Worm (Caenorhabditis elegans) whole organism, L4 larva: ENCODE data around the gene pbo-4.

ENCODE experiments used
- F26F4.8 ChIP-seq: fragments of 200-800 bp; sonication (Bioruptor generic); conservative IDR thresholded peaks from 2 replicates; pipeline ENCODE4 v1.3.6; 2022; ENCODE audit warnings: missing genetic modification characterization, missing compliant biosample characterization
- F44E2.7 ChIP-seq: fragments of 200-800 bp; sonication (Bioruptor generic); IDR thresholded peaks from 2 replicates; pipeline ENCODE4 v2.1.2; 2022; ENCODE audit warnings: missing genetic modification characterization, missing compliant biosample characterization
- F49E8.2 ChIP-seq: sonication (generic microtip); optimal IDR thresholded peaks from 2 replicates; lab custom pipeline; 2016; ENCODE audit warnings: missing compliant biosample characterization, mild to moderate bottlenecking, missing genetic modification characterization, borderline replicate concordance
- R02D3.7 ChIP-seq: fragments of 150-350 bp; sonication (generic microtip); optimal IDR thresholded peaks from 3 replicates; lab custom pipeline; 2014; ENCODE audit warnings: missing biosample characterization, missing genetic modification characterization
- ZK337.2 ChIP-seq: fragments of 200-800 bp; sonication (Bioruptor generic); IDR thresholded peaks from 2 replicates; pipeline ENCODE4 v1.3.6; 2022; ENCODE audit warnings: missing genetic modification reagents, missing genetic modification characterization, missing compliant biosample characterization
- aha-1 ChIP-seq: fragments of 150-350 bp; peaks from one replicate; lab custom pipeline; 2014; ENCODE audit warnings: missing biosample characterization, missing genetic modification characterization
- ama-1 ChIP-seq: fragments of 150-350 bp; optimal IDR thresholded peaks from 2 replicates; lab custom pipeline; 2014; ENCODE audit warnings: inconsistent platforms, mixed read lengths
- ceh-44 ChIP-seq: fragments of 200-800 bp; sonication (Bioruptor generic); IDR thresholded peaks from 2 replicates; pipeline ENCODE4 v1.3.6; 2022; ENCODE audit warnings: missing genetic modification reagents, missing genetic modification characterization, missing compliant biosample characterization
- ceh-82 ChIP-seq: sonication (generic microtip); optimal IDR thresholded peaks from 2 replicates; lab custom pipeline; 2017; ENCODE audit warnings: missing biosample characterization, missing genetic modification characterization
- ctbp-1 ChIP-seq: fragments of 200-800 bp; sonication (Bioruptor generic); IDR thresholded peaks from 2 replicates; pipeline ENCODE4 v1.3.6; 2022; ENCODE audit warnings: missing genetic modification reagents, missing genetic modification characterization, missing compliant biosample characterization
- daf-12 ChIP-seq: fragments of 150-350 bp; optimal IDR thresholded peaks from 2 replicates; lab custom pipeline; 2014; ENCODE audit warnings: missing biosample characterization, missing genetic modification reagents, missing genetic modification characterization
- dmd-6 ChIP-seq: fragments of 200-800 bp; sonication (Bioruptor generic); IDR thresholded peaks from 2 replicates; pipeline ENCODE4 v1.3.6; 2022; ENCODE audit warnings: missing genetic modification reagents, missing genetic modification characterization, missing compliant biosample characterization
- dmd-9 ChIP-seq: fragments of 200-800 bp; sonication (Bioruptor generic); IDR thresholded peaks from 2 replicates; pipeline ENCODE4 v1.3.6; 2022; ENCODE audit warnings: missing genetic modification reagents, missing genetic modification characterization, missing compliant biosample characterization
- dpl-1 ChIP-seq: fragments of 150-350 bp; optimal IDR thresholded peaks from 2 replicates; lab custom pipeline; 2014; ENCODE audit warnings: missing biosample characterization, missing genetic modification reagents, missing genetic modification characterization
- duxl-1 ChIP-seq: sonication (generic microtip); optimal IDR thresholded peaks from 2 replicates; lab custom pipeline; 2016; ENCODE audit warnings: mild to moderate bottlenecking, missing genetic modification characterization, moderate library complexity, missing compliant biosample characterization; ENCODE audit not compliant: poor library complexity
- egl-27 ChIP-seq: sonication (generic microtip); optimal IDR thresholded peaks from 3 replicates; lab custom pipeline; 2017; ENCODE audit warnings: missing biosample characterization, missing genetic modification reagents, missing genetic modification characterization
- fos-1 ChIP-seq: fragments of 150-350 bp; optimal IDR thresholded peaks from 2 replicates; lab custom pipeline; 2014; ENCODE audit warnings: missing biosample characterization, missing genetic modification characterization
- hlh-11 ChIP-seq: fragments of 200-800 bp; sonication (Bioruptor generic); optimal IDR thresholded peaks from 2 replicates; lab custom pipeline; 2018; ENCODE audit warnings: mild to moderate bottlenecking, missing genetic modification characterization, missing compliant biosample characterization
- hlh-30 ChIP-seq: sonication (generic microtip); optimal IDR thresholded peaks from 2 replicates; lab custom pipeline; 2017; ENCODE audit warnings: antibody characterized with exemption, mild to moderate bottlenecking, missing genetic modification characterization, missing compliant biosample characterization; ENCODE audit not compliant: insufficient read depth
- lim-7 ChIP-seq: fragments of 200-800 bp; sonication (Bioruptor generic); IDR thresholded peaks from 2 replicates; pipeline ENCODE4 v1.3.6; 2022; ENCODE audit warnings: missing genetic modification characterization, missing compliant biosample characterization
- lin-1 ChIP-seq: fragments of 200-800 bp; sonication (Bioruptor generic); IDR thresholded peaks from 2 replicates; pipeline ENCODE4 v1.3.6; 2022; ENCODE audit warnings: missing genetic modification reagents, missing genetic modification characterization, missing compliant biosample characterization
- lin-13 ChIP-seq: fragments of 150-350 bp; optimal IDR thresholded peaks from 2 replicates; lab custom pipeline; 2014; ENCODE audit warnings: missing biosample characterization, missing genetic modification reagents, missing genetic modification characterization
- lin-38 ChIP-seq: fragments of 200-800 bp; sonication (Bioruptor generic); IDR thresholded peaks from 2 replicates; pipeline ENCODE4 v1.3.6; 2022; ENCODE audit warnings: missing genetic modification reagents, missing genetic modification characterization, missing compliant biosample characterization
- mdt-29 ChIP-seq: fragments of 200-800 bp; sonication (Bioruptor generic); IDR thresholded peaks from 2 replicates; pipeline ENCODE4 v1.3.6; 2022; ENCODE audit warnings: missing genetic modification reagents, missing genetic modification characterization, missing compliant biosample characterization
- mes-2 ChIP-seq: sonication (generic microtip); optimal IDR thresholded peaks from 2 replicates; lab custom pipeline; 2016; ENCODE audit warnings: missing genotype, mild to moderate bottlenecking, missing genetic modification characterization, missing compliant biosample characterization; ENCODE audit not compliant: poor library complexity, severe bottlenecking
- nhr-102 ChIP-seq: sonication (generic microtip); optimal IDR thresholded peaks from 2 replicates; lab custom pipeline; 2016; ENCODE audit warnings: mild to moderate bottlenecking, missing genetic modification characterization, moderate library complexity, missing compliant biosample characterization
- nhr-237 ChIP-seq: sonication (generic microtip); optimal IDR thresholded peaks from 2 replicates; lab custom pipeline; 2017; ENCODE audit warnings: missing biosample characterization, missing genetic modification characterization
- nhr-28 ChIP-seq: fragments of 150-350 bp; optimal IDR thresholded peaks from 2 replicates; lab custom pipeline; 2014; ENCODE audit warnings: missing biosample characterization, missing genetic modification characterization
- nhr-41 ChIP-seq: fragments of 200-800 bp; sonication (Bioruptor generic); IDR thresholded peaks from 2 replicates; pipeline ENCODE4 v1.3.6; 2022; ENCODE audit warnings: missing genetic modification reagents, missing genetic modification characterization, missing compliant biosample characterization
- nhr-48 ChIP-seq: sonication (generic microtip); optimal IDR thresholded peaks from 2 replicates; lab custom pipeline; 2016; ENCODE audit warnings: mild to moderate bottlenecking, missing genetic modification characterization, missing compliant biosample characterization
- nhr-77 ChIP-seq: fragments of 150-350 bp; optimal IDR thresholded peaks from 2 replicates; lab custom pipeline; 2014; ENCODE audit warnings: missing biosample characterization, missing genetic modification characterization
- pha-4 ChIP-seq, 2 experiments: fragments of 150-350 bp in 1 of 2; fragments of 200-800 bp in 1 of 2; sonication (Bioruptor generic) in 1 of 2; IDR thresholded peaks in 1 of 2; optimal IDR thresholded peaks in 1 of 2; 2 replicates each; pipeline versions ENCODE4 v1.3.6 to Lab custom; 2014 to 2022; ENCODE audit warnings: missing genetic modification characterization in 2 of 2, missing genetic modification reagents in 2 of 2, missing biosample characterization in 1 of 2, missing compliant biosample characterization in 1 of 2
- php-3 ChIP-seq: fragments of 200-800 bp; sonication (Bioruptor generic); IDR thresholded peaks from 2 replicates; pipeline ENCODE4 v1.3.6; 2022; ENCODE audit warnings: missing genetic modification reagents, missing genetic modification characterization, missing compliant biosample characterization
- pqm-1 ChIP-seq: sonication (generic microtip); optimal IDR thresholded peaks from 2 replicates; lab custom pipeline; 2017; ENCODE audit warnings: missing biosample characterization, missing genetic modification characterization
- rbr-2 ChIP-seq: sonication (generic microtip); optimal IDR thresholded peaks from 2 replicates; lab custom pipeline; 2016; ENCODE audit warnings: missing genotype, missing genetic modification characterization, missing compliant biosample characterization
- saeg-2 ChIP-seq: fragments of 200-800 bp; sonication (Bioruptor generic); IDR thresholded peaks from 2 replicates; pipeline ENCODE4 v1.3.6; 2022; ENCODE audit warnings: missing genetic modification reagents, missing genetic modification characterization, missing compliant biosample characterization
- set-16 ChIP-seq: fragments of 200-800 bp; sonication (Bioruptor generic); IDR thresholded peaks from 2 replicates; pipeline ENCODE4 v1.3.6; 2022; ENCODE audit warnings: missing genetic modification reagents, missing genetic modification characterization, missing compliant biosample characterization
- snpc-1.2 ChIP-seq: fragments of 200-800 bp; sonication (Bioruptor generic); IDR thresholded peaks from 2 replicates; pipeline ENCODE4 v1.3.6; 2022; ENCODE audit warnings: missing genetic modification reagents, missing genetic modification characterization, missing compliant biosample characterization
- unc-130 ChIP-seq: sonication (generic microtip); optimal IDR thresholded peaks from 2 replicates; lab custom pipeline; 2016; ENCODE audit warnings: missing genetic modification reagents, missing genetic modification characterization, missing compliant biosample characterization
- unc-62 ChIP-seq, 3 experiments: fragments of 150-350 bp in 1 of 3; sonication (generic microtip); optimal IDR thresholded peaks in 2 of 3; peaks in 1 of 3; 1 replicate in 1 of 3; 2 replicates in 2 of 3; lab custom pipeline; 2014 to 2017; ENCODE audit warnings: missing biosample characterization in 3 of 3, missing genetic modification characterization in 3 of 3, missing genetic modification reagents in 3 of 3, missing genotype in 1 of 3
- zfp-2 ChIP-seq: sonication (generic microtip); optimal IDR thresholded peaks from 2 replicates; lab custom pipeline; 2016; ENCODE audit warnings: mild to moderate bottlenecking, missing genetic modification characterization, missing compliant biosample characterization
- zfp-3 ChIP-seq: fragments of 200-800 bp; sonication (Bioruptor generic); conservative IDR thresholded peaks from 2 replicates; pipeline ENCODE4 v1.3.6; 2022; ENCODE audit warnings: missing genetic modification reagents, missing genetic modification characterization, missing compliant biosample characterization
- ztf-11 ChIP-seq: fragments of 150-350 bp; optimal IDR thresholded peaks from 2 replicates; lab custom pipeline; 2014; ENCODE audit warnings: missing biosample characterization, missing genetic modification characterization

The pbo-4 gene

DNA sequence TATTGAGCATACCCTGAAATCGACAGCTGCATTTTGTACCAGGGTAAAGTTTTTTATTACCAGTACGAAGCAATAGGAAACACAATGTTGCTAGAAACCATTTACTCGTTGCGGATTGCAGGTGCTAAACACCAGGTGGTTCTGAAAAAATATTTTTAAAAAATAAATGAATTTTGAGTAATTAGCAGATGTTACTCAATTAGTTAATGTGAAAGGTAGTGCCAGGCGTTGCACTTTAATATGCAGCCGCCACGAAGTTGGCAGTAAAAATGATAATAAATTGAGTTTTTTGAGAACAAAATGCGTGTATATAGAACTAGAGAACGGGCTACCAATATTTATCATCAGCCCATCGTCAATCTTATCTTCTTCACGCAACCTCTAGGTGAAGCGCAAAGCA, 34.3 kb upstream of the pbo-4 start, which contains the start of gene nstp-9:
TSS of gene nstp-9 (minus strand) at position 101 of the 400 bp plus-strand sequence.
- TF ChIP-seq lin-13 (GFP tag; lab: Kevin White, UChicago) (no peak), nhr-77 (tag; lab: Kevin White, UChicago) (no peak), hlh-30 (no peak), lin-1 (GFP tag; lab: Robert Waterston, UW) (no peak), zfp-2 (no peak), lim-7 (GFP tag; lab: Robert Waterston, UW) (no peak), dpl-1 (GFP tag; lab: Kevin White, UChicago) (no peak), dmd-9 (no peak), fos-1 (no peak), nhr-237 (tag; lab: Kevin White, UChicago) (no peak), ama-1 (no peak), nhr-48 (tag; lab: Kevin White, UChicago) (no peak), duxl-1 (tag; lab: Kevin White, UChicago) (no peak), ctbp-1 (GFP tag; lab: Robert Waterston, UW) (no peak), unc-130 (GFP tag; lab: Kevin White, UChicago) (no peak)

DNA sequence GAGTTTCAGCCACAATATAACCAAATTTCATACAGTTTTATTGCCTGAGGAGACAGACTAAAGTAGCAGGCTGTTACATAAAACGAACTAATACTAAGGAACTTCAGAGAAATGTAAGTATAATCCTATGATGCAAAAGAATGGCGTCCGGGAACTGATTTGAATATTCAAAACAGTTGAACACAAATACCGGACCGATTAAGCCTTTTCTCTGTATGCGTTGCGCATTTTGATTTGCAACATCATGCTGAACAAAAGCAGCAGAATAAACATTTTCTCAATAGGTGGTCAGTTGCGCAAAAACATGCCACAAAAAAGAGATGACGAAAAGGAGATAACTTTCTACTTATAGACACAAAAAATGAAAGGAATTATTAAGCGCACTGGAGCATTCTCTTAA, 29.9 kb upstream of the pbo-4 start:
- TF ChIP-seq unc-62 (GFP tag; optimal IDR thresholded peaks at IDR 0.05 in 1 of 2; lab: Kevin White, UChicago) (peak in 1 of 2 experiments; percentile 95), unc-62 (tag; optimal IDR thresholded peaks at IDR 0.05; lab: Kevin White, UChicago) (no peak), F26F4.8 (GFP tag; lab: Robert Waterston, UW) (no peak), egl-27 (tag; lab: Kevin White, UChicago) (no peak), mdt-29 (GFP tag; lab: Robert Waterston, UW) (no peak), hlh-30 (no peak), rbr-2 (tag; lab: Kevin White, UChicago) (no peak)

DNA sequence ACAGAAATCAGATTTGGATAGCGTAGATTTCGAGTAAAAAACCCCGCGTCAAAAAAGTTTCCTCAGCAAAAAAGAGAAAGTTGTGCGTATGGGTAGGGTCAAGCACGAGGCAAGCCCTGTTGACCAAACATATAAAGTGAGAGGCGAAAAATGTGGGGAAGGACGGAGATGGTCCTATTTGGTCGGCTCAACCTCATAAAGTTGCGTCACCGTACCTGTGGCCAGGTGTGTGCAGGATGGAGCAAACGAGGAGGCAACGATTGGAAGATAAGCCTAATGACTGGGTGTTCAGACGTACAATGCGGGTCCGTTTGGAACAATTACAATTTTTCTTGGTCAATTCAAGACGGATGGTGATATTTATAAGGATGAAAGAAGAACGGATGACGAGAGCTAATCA, 26.8 kb upstream of the pbo-4 start:
- TF ChIP-seq mes-2 (tag; lab: Kevin White, UChicago) = no peak
- TF ChIP-seq zfp-3 (GFP tag; lab: Robert Waterston, UW) = no peak
- no peak for TF ChIP-seq lin-38 (GFP tag; lab: Robert Waterston, UW)
- no peak for TF ChIP-seq ctbp-1 (GFP tag; lab: Robert Waterston, UW)
- TF ChIP-seq snpc-1.2 (GFP tag; lab: Robert Waterston, UW) = no peak
- TF ChIP-seq saeg-2 (GFP tag; lab: Robert Waterston, UW) = no peak
- TF ChIP-seq nhr-28 (tag; lab: Kevin White, UChicago) = no peak
- no peak for TF ChIP-seq F44E2.7 (GFP tag; lab: Robert Waterston, UW)
- TF ChIP-seq ZK337.2 (GFP tag; lab: Robert Waterston, UW) = no peak
- no peak for TF ChIP-seq pha-4 (GFP tag; IDR thresholded peaks at IDR 0.05; lab: Robert Waterston, UW)
- TF ChIP-seq pha-4 (tag; optimal IDR thresholded peaks at IDR 0.05; lab: Kevin White, UChicago) = no peak
- no peak for TF ChIP-seq nhr-48 (tag; lab: Kevin White, UChicago)
- no peak for TF ChIP-seq R02D3.7 (tag; lab: Kevin White, UChicago)
- no peak for TF ChIP-seq nhr-41 (GFP tag; lab: Robert Waterston, UW)

DNA sequence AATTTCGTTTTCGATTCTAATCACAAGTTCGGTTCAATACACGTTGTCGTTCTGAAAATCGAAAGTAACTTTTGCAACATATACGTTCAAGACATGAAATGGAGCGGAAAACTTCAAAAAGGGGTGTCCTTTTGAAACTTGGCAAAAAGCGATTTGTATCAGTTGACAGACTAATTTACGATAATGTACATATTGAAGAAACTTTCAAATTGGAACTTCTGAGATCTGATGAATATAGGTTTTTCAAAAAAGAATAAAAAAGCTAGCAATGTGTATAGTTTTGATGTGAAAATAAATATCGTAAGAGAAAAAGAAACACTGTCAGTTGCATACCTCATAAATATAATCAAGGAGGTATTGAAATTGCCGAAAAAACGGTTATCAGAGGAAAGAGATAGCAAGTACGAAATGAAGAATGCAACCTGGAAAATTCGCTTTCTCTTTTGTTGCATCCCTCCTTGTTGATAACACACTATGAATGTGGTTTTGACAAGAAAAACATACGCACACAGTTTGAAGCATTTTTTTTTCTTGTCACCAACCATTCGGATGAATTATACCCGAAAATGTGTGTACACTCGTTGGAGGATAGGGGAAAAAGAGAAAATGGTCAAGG, 24.9 kb upstream of the pbo-4 start, which contains the start of gene dgn-1:
TSS of gene dgn-1 (minus strand) at position 51 of the 616 bp plus-strand sequence.
- TF ChIP-seq nhr-28 (tag; lab: Kevin White, UChicago) (peak; percentile 42), dmd-6 (0 out of 2 replicates have a peak, but pooled peaks have one; percentile 12), set-16 (GFP tag; lab: Robert Waterston, UW) (no peak), ztf-11 (tag; lab: Kevin White, UChicago) (no peak), ama-1 (no peak), nhr-237 (tag; lab: Kevin White, UChicago) (no peak), hlh-11 (tag; lab: Kevin White, UChicago) (peak; percentile 27), zfp-2 (no peak), F49E8.2 (tag; lab: Kevin White, UChicago) (no peak), php-3 (GFP tag; lab: Robert Waterston, UW) (no peak), ceh-44 (GFP tag; lab: Robert Waterston, UW) (no peak), R02D3.7 (tag; lab: Kevin White, UChicago) (no peak), rbr-2 (tag; lab: Kevin White, UChicago) (no peak), zfp-3 (GFP tag; lab: Robert Waterston, UW) (no peak), pqm-1 (tag; lab: Kevin White, UChicago) (peak; percentile 30), aha-1 (tag; lab: Kevin White, UChicago) (peak; percentile 47), daf-12 (tag; lab: Kevin White, UChicago) (no peak), ceh-82 (tag; lab: Kevin White, UChicago) (no peak), nhr-102 (tag; lab: Kevin White, UChicago) (no peak)
- TF ChIP-seq, all 104 proteins: peak for 5
